Fruit fly (Drosophila melanogaster): ENCODE data around the gene IFT43.

- no peak for TF ChIP-seq psq (optimal IDR thresholded peaks at IDR 0.05)
- TF ChIP-seq h (optimal IDR thresholded peaks at IDR 0.05) = no peak
- no peak for TF ChIP-seq insv (optimal IDR thresholded peaks at IDR 0.05)
- TF ChIP-seq ttk (optimal IDR thresholded peaks at IDR 0.05) = no peak
- no peak for TF ChIP-seq Sin3A (optimal IDR thresholded peaks at IDR 0.05)
These were observed 27.1 kb upstream of the IFT43 start, which contains the start of gene Pih1D1 for dm6 chr2L:12721794-12722315.
